Fruit fly (Drosophila melanogaster) whole organism, embryonic: Measurements from ENCODE around the gene CG6933.

ENCODE experiments used
- CG11456 ChIP-seq: fragments of 200-800 bp; sonication (Bioruptor generic); IDR thresholded peaks from 3 replicates; pipeline ENCODE4 v1.3.6; 2022; ENCODE audit warnings: missing biosample characterization, missing genetic modification characterization
- CG11723 ChIP-seq: fragments of 200-800 bp; sonication (Bioruptor generic); optimal IDR thresholded peaks from 2 replicates; lab custom pipeline; 2017; ENCODE audit warnings: missing biosample characterization, mild to moderate bottlenecking, missing genetic modification characterization
- CG12104 ChIP-seq: fragments of 200-800 bp; sonication (Bioruptor generic); optimal IDR thresholded peaks from 3 replicates; lab custom pipeline; 2016; ENCODE audit warnings: missing biosample characterization, missing genetic modification characterization
- CG12155 ChIP-seq: fragments of 200-800 bp; sonication (Bioruptor generic); optimal IDR thresholded peaks from 3 replicates; lab custom pipeline; 2016; ENCODE audit warnings: missing biosample characterization, missing genetic modification characterization
- CG12659 ChIP-seq: fragments of 200-800 bp; sonication (Bioruptor generic); optimal IDR thresholded peaks from 3 replicates; lab custom pipeline; 2017; ENCODE audit warnings: mild to moderate bottlenecking, missing biosample characterization, missing genetic modification reagents, missing genetic modification characterization
- CG15696 ChIP-seq: fragments of 200-800 bp; sonication (Bioruptor generic); optimal IDR thresholded peaks from 2 replicates; lab custom pipeline; 2019; ENCODE audit warnings: missing biosample characterization, mild to moderate bottlenecking, missing genetic modification characterization, moderate library complexity
- CG16815 ChIP-seq: fragments of 200-800 bp; sonication (Bioruptor generic); optimal IDR thresholded peaks from 3 replicates; lab custom pipeline; 2017; ENCODE audit warnings: missing biosample characterization, mild to moderate bottlenecking, missing genetic modification characterization
- CG17186 ChIP-seq: fragments of 200-800 bp; sonication (Bioruptor generic); optimal IDR thresholded peaks from 3 replicates; lab custom pipeline; 2017; ENCODE audit warnings: missing biosample characterization, missing genetic modification reagents, missing genetic modification characterization
- CG17361 ChIP-seq: fragments of 200-800 bp; sonication (Bioruptor generic); IDR thresholded peaks from 3 replicates; pipeline ENCODE4 v1.3.6; 2022; ENCODE audit warnings: missing biosample characterization, missing genetic modification characterization
- CG18262 ChIP-seq: fragments of 200-800 bp; optimal IDR thresholded peaks from 3 replicates; lab custom pipeline; 2019; ENCODE audit warnings: missing biosample characterization, mild to moderate bottlenecking, missing genetic modification characterization, moderate library complexity
- CG31441 ChIP-seq: fragments of 200-800 bp; sonication (Bioruptor generic); IDR thresholded peaks from 2 replicates; pipeline ENCODE4 v1.3.6; 2022; ENCODE audit warnings: missing biosample characterization, missing genetic modification characterization
- CG32532 ChIP-seq: fragments of 200-800 bp; sonication (Bioruptor generic); IDR thresholded peaks from 2 replicates; pipeline ENCODE4 v1.3.6; 2022; ENCODE audit warnings: missing biosample characterization, missing genetic modification characterization
- CG7556 ChIP-seq: fragments of 200-800 bp; sonication (Bioruptor generic); optimal IDR thresholded peaks from 2 replicates; lab custom pipeline; 2017; ENCODE audit warnings: missing biosample characterization, mild to moderate bottlenecking, missing genetic modification characterization
- CG7786 ChIP-seq: fragments of 200-800 bp; sonication (Bioruptor generic); optimal IDR thresholded peaks from 2 replicates; lab custom pipeline; 2016; ENCODE audit warnings: missing biosample characterization, missing genetic modification characterization
- CG7839 ChIP-seq: fragments of 200-800 bp; sonication (Bioruptor generic); optimal IDR thresholded peaks from 3 replicates; lab custom pipeline; 2018; ENCODE audit warnings: missing biosample characterization, mild to moderate bottlenecking, missing genetic modification characterization, moderate library complexity
- CG9817 ChIP-seq: fragments of 200-800 bp; sonication (Bioruptor generic); optimal IDR thresholded peaks from 2 replicates; lab custom pipeline; 2018; ENCODE audit warnings: missing biosample characterization, mild to moderate bottlenecking, missing genetic modification characterization, moderate library complexity
- Dbx ChIP-seq: fragments of 200-800 bp; sonication (Bioruptor generic); IDR thresholded peaks from 3 replicates; pipeline ENCODE4 v1.3.6; 2022; ENCODE audit warnings: missing biosample characterization, missing genetic modification characterization
- E2f1 ChIP-seq: fragments of 200-800 bp; sonication (Bioruptor generic); IDR thresholded peaks from 2 replicates; pipeline ENCODE4 v1.3.6; 2022; ENCODE audit warnings: missing biosample characterization, missing genetic modification characterization
- H2.0 ChIP-seq: fragments of 200-800 bp; sonication (Bioruptor generic); IDR thresholded peaks from 2 replicates; pipeline ENCODE4 v1.3.6; 2022; ENCODE audit warnings: missing biosample characterization, missing genetic modification characterization
- HLH54F ChIP-seq: fragments of 200-800 bp; sonication (Bioruptor generic); optimal IDR thresholded peaks from 3 replicates; lab custom pipeline; 2016; ENCODE audit warnings: missing biosample characterization, missing genetic modification characterization
- Hmx ChIP-seq: fragments of 200-800 bp; sonication (Bioruptor generic); optimal IDR thresholded peaks from 2 replicates; lab custom pipeline; 2016; ENCODE audit warnings: missing biosample characterization, missing genetic modification characterization
- Hr51 ChIP-seq, 2 experiments: fragments of 200-800 bp; sonication (Bioruptor generic); optimal IDR thresholded peaks; 2 replicates in 1 of 2; 3 replicates in 1 of 2; lab custom pipeline; 2016 to 2018; ENCODE audit warnings: missing biosample characterization in 2 of 2, missing genetic modification characterization in 2 of 2, mild to moderate bottlenecking in 1 of 2, moderate library complexity in 1 of 2
- Kr ChIP-seq: fragments of 200-800 bp; sonication (Bioruptor generic); optimal IDR thresholded peaks from 2 replicates; lab custom pipeline; 2017; ENCODE audit warnings: missing biosample characterization, mild to moderate bottlenecking, missing genetic modification characterization
- Med ChIP-seq: fragments of 200-800 bp; sonication (Bioruptor generic); peaks from one replicate; lab custom pipeline; 2016; ENCODE audit warnings: missing biosample characterization, missing genetic modification characterization, mild to moderate bottlenecking, inconsistent platforms, moderate library complexity
- NfI ChIP-seq: fragments of 200-800 bp; sonication (Bioruptor generic); optimal IDR thresholded peaks from 3 replicates; lab custom pipeline; 2018; ENCODE audit warnings: missing biosample characterization, mild to moderate bottlenecking, missing genetic modification characterization, moderate library complexity
- Optix ChIP-seq: fragments of 200-800 bp; sonication (Bioruptor generic); IDR thresholded peaks from 3 replicates; pipeline ENCODE4 v1.3.6; 2022; ENCODE audit warnings: missing biosample characterization, missing genetic modification characterization
- PHDP ChIP-seq: fragments of 200-800 bp; sonication (Bioruptor generic); optimal IDR thresholded peaks from 3 replicates; lab custom pipeline; 2018; ENCODE audit warnings: missing biosample characterization, mild to moderate bottlenecking, missing genetic modification characterization, moderate library complexity
- Pdp1 ChIP-seq, 2 experiments: fragments of 200-800 bp; sonication (Bioruptor generic); optimal IDR thresholded peaks; 3 replicates each; lab custom pipeline; 2016; ENCODE audit warnings: missing biosample characterization in 2 of 2, missing genetic modification characterization in 2 of 2, mild to moderate bottlenecking in 1 of 2, moderate library complexity in 1 of 2
- Poxn ChIP-seq: fragments of 200-800 bp; sonication (Bioruptor generic); IDR thresholded peaks from 2 replicates; pipeline ENCODE4 v1.3.6; 2022; ENCODE audit warnings: missing biosample characterization, missing genetic modification characterization
- Ptx1 ChIP-seq: fragments of 200-800 bp; sonication (Bioruptor generic); IDR thresholded peaks from 2 replicates; pipeline ENCODE4 v1.3.6; 2022; ENCODE audit warnings: missing biosample characterization, missing genetic modification characterization
- Rfx ChIP-seq: fragments of 200-800 bp; sonication (Bioruptor generic); IDR thresholded peaks from 2 replicates; pipeline ENCODE4 v1.3.6; 2022; ENCODE audit warnings: missing biosample characterization, missing genetic modification characterization
- Sox102F ChIP-seq: fragments of 200-800 bp; sonication (Bioruptor generic); optimal IDR thresholded peaks from 2 replicates; lab custom pipeline; 2018; ENCODE audit warnings: missing biosample characterization, mild to moderate bottlenecking, missing genetic modification characterization, moderate library complexity
- Taf1 ChIP-seq: fragments of 200-800 bp; sonication (Bioruptor generic); IDR thresholded peaks from 2 replicates; pipeline ENCODE4 v1.3.6; 2022; ENCODE audit warnings: missing biosample characterization, missing genetic modification characterization
- Xbp1 ChIP-seq: fragments of 200-800 bp; sonication (Bioruptor generic); optimal IDR thresholded peaks from 3 replicates; lab custom pipeline; 2016; ENCODE audit warnings: missing biosample characterization, mild to moderate bottlenecking, missing genetic modification characterization
- cwo ChIP-seq: fragments of 200-800 bp; sonication (Bioruptor generic); optimal IDR thresholded peaks from 3 replicates; lab custom pipeline; 2017; ENCODE audit warnings: missing biosample characterization, missing genetic modification characterization, mild to moderate bottlenecking, moderate library complexity, missing genetic modification reagents
- dati ChIP-seq: fragments of 200-800 bp; sonication (Bioruptor generic); IDR thresholded peaks from 2 replicates; pipeline ENCODE4 v1.3.6; 2022; ENCODE audit warnings: missing biosample characterization, missing genetic modification characterization
- fd3F ChIP-seq: fragments of 200-800 bp; sonication (Bioruptor generic); optimal IDR thresholded peaks from 2 replicates; lab custom pipeline; 2018; ENCODE audit warnings: missing biosample characterization, mild to moderate bottlenecking, missing genetic modification characterization, moderate library complexity
- grau ChIP-seq: fragments of 200-800 bp; optimal IDR thresholded peaks from 3 replicates; lab custom pipeline; 2019; ENCODE audit warnings: missing biosample characterization, mild to moderate bottlenecking, missing genetic modification characterization, moderate library complexity
- lilli ChIP-seq: fragments of 200-800 bp; sonication (Bioruptor generic); optimal IDR thresholded peaks from 3 replicates; lab custom pipeline; 2016; ENCODE audit warnings: missing biosample characterization, missing genetic modification characterization
- row ChIP-seq: fragments of 200-800 bp; sonication (Bioruptor generic); IDR thresholded peaks from 3 replicates; pipeline ENCODE4 v1.3.6; 2022; ENCODE audit warnings: missing biosample characterization, missing genetic modification characterization
- sens ChIP-seq: fragments of 200-800 bp; sonication (Bioruptor generic); peaks from one replicate; lab custom pipeline; 2016; ENCODE audit warnings: missing biosample characterization, missing genetic modification characterization
- sob ChIP-seq: fragments of 200-800 bp; sonication (Bioruptor generic); IDR thresholded peaks from 2 replicates; pipeline ENCODE4 v1.3.6; 2022; ENCODE audit warnings: missing biosample characterization, missing genetic modification characterization
- ssp ChIP-seq: fragments of 200-800 bp; sonication (Bioruptor generic); IDR thresholded peaks from 2 replicates; pipeline ENCODE4 v1.3.6; 2022; ENCODE audit warnings: missing biosample characterization, missing genetic modification characterization
- tgo ChIP-seq: fragments of 200-800 bp; sonication (Bioruptor generic); IDR thresholded peaks from 3 replicates; pipeline ENCODE4 v1.3.6; 2022; ENCODE audit warnings: missing biosample characterization, missing genetic modification characterization
- tio ChIP-seq: fragments of 200-800 bp; sonication (Bioruptor generic); optimal IDR thresholded peaks from 2 replicates; lab custom pipeline; 2017; ENCODE audit warnings: missing biosample characterization, missing genetic modification characterization, inconsistent platforms
- tll ChIP-seq, 2 experiments: fragments of 200-800 bp in 1 of 2; fragments of >200 bp in 1 of 2; sonication (Bioruptor generic) in 1 of 2; optimal IDR thresholded peaks; 2 replicates each; lab custom pipeline; 2017 to 2019; ENCODE audit warnings: missing biosample characterization in 2 of 2, missing genetic modification characterization in 2 of 2, mild to moderate bottlenecking in 1 of 2, moderate library complexity in 1 of 2
- twi ChIP-seq: fragments of 200-800 bp; optimal IDR thresholded peaks from 2 replicates; lab custom pipeline; 2019; ENCODE audit warnings: missing biosample characterization, mild to moderate bottlenecking, missing genetic modification characterization, moderate library complexity
- unpg ChIP-seq: fragments of 200-800 bp; sonication (Bioruptor generic); optimal IDR thresholded peaks from 3 replicates; lab custom pipeline; 2018; ENCODE audit warnings: missing biosample characterization, mild to moderate bottlenecking, missing genetic modification characterization, moderate library complexity

Gene CG6933

DNA sequence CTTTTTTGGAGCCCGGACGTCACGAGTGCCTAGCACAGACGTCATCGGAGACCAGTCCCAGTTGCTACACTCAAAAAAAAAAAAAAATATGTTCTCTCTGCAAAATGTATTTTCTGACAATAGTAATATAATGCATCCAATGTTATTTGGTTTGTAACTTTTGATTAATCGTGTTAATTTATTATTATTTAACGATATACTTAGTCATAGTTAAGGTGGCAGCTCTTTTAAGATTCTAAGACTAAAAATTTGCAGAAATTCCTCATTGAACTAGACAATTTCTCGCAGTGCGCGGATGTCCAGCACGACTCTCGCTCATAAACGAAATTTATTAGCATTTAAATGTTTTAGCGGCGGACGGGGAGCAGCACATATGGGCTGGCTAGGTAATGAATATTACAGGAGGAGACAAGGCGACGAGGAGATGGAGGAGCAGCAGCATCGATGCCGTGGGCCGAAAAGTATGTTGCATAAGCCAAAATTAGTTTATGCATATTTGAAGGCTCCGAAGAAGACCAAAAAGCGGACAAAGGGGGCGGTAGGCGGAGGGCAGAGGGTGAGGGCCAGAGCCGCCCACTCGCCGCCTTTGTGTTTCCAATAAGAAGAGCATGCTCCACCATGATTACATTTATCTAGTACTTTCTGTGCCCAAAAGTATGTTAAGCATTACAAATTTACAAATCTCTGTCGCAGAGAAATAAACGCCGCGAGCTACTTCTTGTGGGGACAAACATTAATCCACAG, 36.7 kb downstream of the CG6933 start (continued):
- TF ChIP-seq Optix (GFP tag; lab: Robert Waterston, UW) (no peak), cwo (GFP tag; lab: Kevin White, UChicago) (peak; percentile 59), Med (GFP tag; lab: Kevin White, UChicago) (peak; percentile 65), fd3F (peak; percentile 17), CG12155 (GFP tag; lab: Kevin White, UChicago) (no peak), CG16815 (GFP tag; lab: Kevin White, UChicago) (peak; percentile 59), PHDP (peak; percentile 52), sens (peak; percentile 91), CG12104 (GFP tag; lab: Kevin White, UChicago) (peak; percentile 48), Hmx (GFP tag; lab: Kevin White, UChicago) (peak; percentile 3), CG17361 (peak; percentile 61; the same call in 2 of the 3 replicates), ssp (GFP tag; lab: Robert Waterston, UW) (peak; percentile 10; the same call in 1 of the 2 replicates), Pdp1 (GFP tag; optimal IDR thresholded peaks at IDR 0.05; lab: Kevin White, UChicago) (peak; percentile 52 to 60), grau (tag; lab: Kevin White, UChicago) (peak; percentile 57), CG15696 (tag; lab: Kevin White, UChicago) (peak; percentile 38), tll (GFP tag; optimal IDR thresholded peaks at IDR 0.05; lab: Kevin White, UChicago) (no peak), tio (GFP tag; lab: Kevin White, UChicago) (peak; percentile 61), CG18262 (peak; percentile 56), Rfx (GFP tag; lab: Robert Waterston, UW) (peak; percentile 61; the same call in 1 of the 2 replicates), lilli (GFP tag; lab: Kevin White, UChicago) (peak; percentile 54), dati (no peak), Sox102F (peak; percentile 69), unpg (GFP tag; lab: Kevin White, UChicago) (peak; percentile 53), CG31441 (GFP tag; lab: Robert Waterston, UW) (peak; percentile 64), Hr51 (GFP tag; optimal IDR thresholded peaks at IDR 0.05; lab: Kevin White, UChicago) (peak; percentile 25 to 64), tgo (peak; percentile 55; the same call in 2 of the 3 replicates), Ptx1 (GFP tag; lab: Robert Waterston, UW) (peak; percentile 46; the same call in 1 of the 2 replicates), H2.0 (GFP tag; lab: Robert Waterston, UW) (peak; percentile 35; the same call in 1 of the 2 replicates), CG32532 (GFP tag; lab: Robert Waterston, UW) (peak; percentile 29; the same call in 1 of the 2 replicates), Kr (GFP tag; lab: Kevin White, UChicago) (no peak), Xbp1 (peak; percentile 61), CG11723 (GFP tag; lab: Kevin White, UChicago) (peak; percentile 28), Dbx (GFP tag; lab: Robert Waterston, UW) (0 out of 3 replicates have a peak, but pooled peaks have one; percentile 36), CG9817 (tag; lab: Kevin White, UChicago) (peak; percentile 1), CG17186 (no peak), CG7556 (GFP tag; lab: Kevin White, UChicago) (peak; percentile 67), HLH54F (peak; percentile 28), CG11456 (GFP tag; lab: Robert Waterston, UW) (peak; percentile 27; the same call in 1 of the 3 replicates), Poxn (no peak), CG7786 (GFP tag; lab: Kevin White, UChicago) (peak; percentile 30), CG7839 (tag; lab: Kevin White, UChicago) (peak; percentile 68), E2f1 (GFP tag; lab: Robert Waterston, UW) (peak; percentile 44; the same call in 1 of the 2 replicates), row (GFP tag; lab: Robert Waterston, UW) (peak; percentile 71), CG12659 (peak; percentile 23), NfI (GFP tag; lab: Kevin White, UChicago) (peak; percentile 52), twi (tag; lab: Kevin White, UChicago) (no peak), sob (GFP tag; lab: Robert Waterston, UW) (peak; percentile 43; the same call in 1 of the 2 replicates), Taf1 (GFP tag; lab: Robert Waterston, UW) (no peak)
